Fruit fly (Drosophila melanogaster) whole organism, embryonic: ENCODE results near the gene AstC.

Experiments used
- Asciz ChIP-seq: fragments of 200-800 bp; sonication (Bioruptor generic); optimal IDR thresholded peaks from 2 replicates; lab custom pipeline; 2017; ENCODE audit warnings: missing biosample characterization, mild to moderate bottlenecking, missing genetic modification characterization, missing genetic modification reagents
- CG11085 ChIP-seq: fragments of 200-800 bp; sonication (Bioruptor generic); IDR thresholded peaks from 2 replicates; pipeline ENCODE4 v1.3.6; 2022; ENCODE audit warnings: missing biosample characterization, missing genetic modification characterization
- CG12219 ChIP-seq: fragments of 200-800 bp; sonication (Bioruptor generic); optimal IDR thresholded peaks from 3 replicates; lab custom pipeline; 2018; ENCODE audit warnings: missing biosample characterization, mild to moderate bottlenecking, missing genetic modification characterization
- CG14050 ChIP-seq: fragments of 200-800 bp; sonication (Bioruptor generic); IDR thresholded peaks from 3 replicates; pipeline ENCODE4 v1.3.6; 2022; ENCODE audit warnings: missing biosample characterization, missing genetic modification characterization
- CG15011 ChIP-seq: fragments of 200-800 bp; sonication (Bioruptor generic); optimal IDR thresholded peaks from 3 replicates; lab custom pipeline; 2018; ENCODE audit warnings: missing biosample characterization, mild to moderate bottlenecking, missing genetic modification characterization
- CG15696 ChIP-seq: fragments of 200-800 bp; sonication (Bioruptor generic); optimal IDR thresholded peaks from 2 replicates; lab custom pipeline; 2019; ENCODE audit warnings: missing biosample characterization, mild to moderate bottlenecking, missing genetic modification characterization, moderate library complexity
- CG17361 ChIP-seq: fragments of 200-800 bp; sonication (Bioruptor generic); IDR thresholded peaks from 3 replicates; pipeline ENCODE4 v1.3.6; 2022; ENCODE audit warnings: missing biosample characterization, missing genetic modification characterization
- CG2116 ChIP-seq: fragments of 200-800 bp; sonication (Bioruptor generic); optimal IDR thresholded peaks from 3 replicates; lab custom pipeline; 2018; ENCODE audit warnings: missing biosample characterization, mild to moderate bottlenecking, missing genetic modification characterization
- CG32532 ChIP-seq: fragments of 200-800 bp; sonication (Bioruptor generic); IDR thresholded peaks from 2 replicates; pipeline ENCODE4 v1.3.6; 2022; ENCODE audit warnings: missing biosample characterization, missing genetic modification characterization
- CG6765 ChIP-seq: fragments of 200-800 bp; sonication (Bioruptor generic); optimal IDR thresholded peaks from 3 replicates; lab custom pipeline; 2017; ENCODE audit warnings: missing biosample characterization, mild to moderate bottlenecking, missing genetic modification characterization
- CG7839 ChIP-seq: fragments of 200-800 bp; sonication (Bioruptor generic); optimal IDR thresholded peaks from 3 replicates; lab custom pipeline; 2018; ENCODE audit warnings: missing biosample characterization, mild to moderate bottlenecking, missing genetic modification characterization, moderate library complexity
- CG7928 ChIP-seq: fragments of 200-800 bp; sonication (Bioruptor generic); optimal IDR thresholded peaks from 2 replicates; lab custom pipeline; 2017; ENCODE audit warnings: missing biosample characterization, mild to moderate bottlenecking, missing genetic modification characterization
- CG7987 ChIP-seq: fragments of 200-800 bp; sonication (Bioruptor generic); optimal IDR thresholded peaks from 2 replicates; lab custom pipeline; 2018; ENCODE audit warnings: missing biosample characterization, mild to moderate bottlenecking, missing genetic modification characterization, moderate library complexity
- CG8359 ChIP-seq: fragments of 200-800 bp; sonication (Bioruptor generic); optimal IDR thresholded peaks from 2 replicates; lab custom pipeline; 2017; ENCODE audit warnings: missing biosample characterization, mild to moderate bottlenecking, missing genetic modification characterization, borderline replicate concordance
- CrebB ChIP-seq: fragments of 200-800 bp; sonication (Bioruptor generic); optimal IDR thresholded peaks from 3 replicates; lab custom pipeline; 2018; ENCODE audit warnings: missing biosample characterization, mild to moderate bottlenecking, missing genetic modification characterization
- Dad ChIP-seq: fragments of 200-800 bp; sonication (Bioruptor generic); optimal IDR thresholded peaks from 3 replicates; lab custom pipeline; 2016; ENCODE audit warnings: missing biosample characterization, missing genetic modification characterization
- Dfd ChIP-seq, 2 experiments: fragments of >200 bp; optimal IDR thresholded peaks; 2 replicates each; lab custom pipeline; 2017; ENCODE audit warnings: missing biosample characterization in 2 of 2, missing genetic modification characterization in 2 of 2
- Elba2 ChIP-seq: fragments of 200-800 bp; sonication (Bioruptor generic); optimal IDR thresholded peaks from 3 replicates; lab custom pipeline; 2016; ENCODE audit warnings: missing biosample characterization, missing genetic modification characterization
- Fer2 ChIP-seq: fragments of 200-800 bp; sonication (Bioruptor generic); optimal IDR thresholded peaks from 2 replicates; lab custom pipeline; 2018; ENCODE audit warnings: missing biosample characterization, mild to moderate bottlenecking, missing genetic modification characterization, moderate library complexity
- Hr78 ChIP-seq, 2 experiments: fragments of 200-800 bp in 1 of 2; fragments of >200 bp in 1 of 2; sonication (Bioruptor generic) in 1 of 2; optimal IDR thresholded peaks; 2 replicates each; lab custom pipeline; 2017 to 2019; ENCODE audit warnings: missing biosample characterization in 2 of 2, missing genetic modification characterization in 2 of 2, mild to moderate bottlenecking in 1 of 2, moderate library complexity in 1 of 2
- Hsf ChIP-seq: fragments of 200-800 bp; sonication (Bioruptor generic); optimal IDR thresholded peaks from 3 replicates; lab custom pipeline; 2016; ENCODE audit warnings: missing biosample characterization, missing genetic modification characterization
- Mad ChIP-seq: fragments of 200-800 bp; sonication (Bioruptor generic); optimal IDR thresholded peaks from 2 replicates; lab custom pipeline; 2016; ENCODE audit warnings: missing biosample characterization, missing genetic modification characterization
- Neu2 ChIP-seq: fragments of 200-800 bp; sonication (Bioruptor generic); optimal IDR thresholded peaks from 3 replicates; lab custom pipeline; 2016; ENCODE audit warnings: missing biosample characterization, missing genetic modification characterization, borderline replicate concordance
- Oaz ChIP-seq: fragments of 200-800 bp; sonication (Bioruptor generic); IDR thresholded peaks from 2 replicates; pipeline ENCODE4 v1.3.6; 2022; ENCODE audit warnings: missing biosample characterization, missing genetic modification characterization
- ara ChIP-seq: fragments of 200-800 bp; sonication (Bioruptor generic); IDR thresholded peaks from 2 replicates; pipeline ENCODE4 v1.3.6; 2022; ENCODE audit warnings: missing biosample characterization, missing genetic modification characterization
- bbx ChIP-seq: fragments of 200-800 bp; sonication (Bioruptor generic); IDR thresholded peaks from 2 replicates; pipeline ENCODE4 v1.3.6; 2022; ENCODE audit warnings: missing biosample characterization, missing genetic modification characterization; ENCODE audit not compliant: partially characterized antibody
- bsh ChIP-seq, 2 experiments: fragments of 200-800 bp; sonication (Bioruptor generic); optimal IDR thresholded peaks; 2 replicates each; lab custom pipeline; 2017 to 2018; ENCODE audit warnings: mild to moderate bottlenecking in 2 of 2, missing biosample characterization in 2 of 2, missing genetic modification characterization in 2 of 2, moderate library complexity in 1 of 2
- cato ChIP-seq: fragments of 200-800 bp; sonication (Bioruptor generic); optimal IDR thresholded peaks from 2 replicates; lab custom pipeline; 2016; ENCODE audit warnings: missing biosample characterization, missing genetic modification characterization, borderline replicate concordance
- crol ChIP-seq: fragments of 200-800 bp; sonication (Bioruptor generic); IDR thresholded peaks from 2 replicates; pipeline ENCODE4 v1.3.6; 2022; ENCODE audit warnings: missing biosample characterization, missing genetic modification characterization
- crp ChIP-seq, 2 experiments: fragments of 200-800 bp; sonication (Bioruptor generic); optimal IDR thresholded peaks; 2 replicates in 1 of 2; 3 replicates in 1 of 2; lab custom pipeline; 2017; ENCODE audit warnings: missing biosample characterization in 2 of 2, missing genetic modification characterization in 2 of 2, mild to moderate bottlenecking in 1 of 2, moderate library complexity in 1 of 2
- dmrt11E ChIP-seq: fragments of 200-800 bp; sonication (Bioruptor generic); optimal IDR thresholded peaks from 3 replicates; lab custom pipeline; 2018; ENCODE audit warnings: missing biosample characterization, mild to moderate bottlenecking, missing genetic modification characterization, moderate library complexity
- emc ChIP-seq: fragments of 200-800 bp; sonication (Bioruptor generic); optimal IDR thresholded peaks from 2 replicates; lab custom pipeline; 2016; ENCODE audit warnings: missing biosample characterization, missing genetic modification characterization
- ems ChIP-seq: fragments of 200-800 bp; sonication (Bioruptor generic); optimal IDR thresholded peaks from 3 replicates; lab custom pipeline; 2016; ENCODE audit warnings: missing biosample characterization, missing genetic modification characterization
- fd64A ChIP-seq: fragments of 200-800 bp; sonication (Bioruptor generic); optimal IDR thresholded peaks from 3 replicates; lab custom pipeline; 2018; ENCODE audit warnings: missing biosample characterization, mild to moderate bottlenecking, missing genetic modification characterization
- grn ChIP-seq: fragments of 200-800 bp; sonication (Bioruptor generic); optimal IDR thresholded peaks from 3 replicates; lab custom pipeline; 2017; ENCODE audit warnings: missing biosample characterization, missing genetic modification characterization
- hbn ChIP-seq: fragments of 200-800 bp; sonication (Bioruptor generic); IDR thresholded peaks from 2 replicates; pipeline ENCODE4 v1.3.6; 2022; ENCODE audit warnings: missing biosample characterization, missing genetic modification characterization; ENCODE audit not compliant: partially characterized antibody
- jumu ChIP-seq: fragments of 200-800 bp; sonication (Bioruptor generic); optimal IDR thresholded peaks from 3 replicates; lab custom pipeline; 2016; ENCODE audit warnings: missing biosample characterization, missing genetic modification characterization
- kni ChIP-seq: fragments of 200-800 bp; sonication (Bioruptor generic); optimal IDR thresholded peaks from 3 replicates; lab custom pipeline; 2017; ENCODE audit warnings: mild to moderate bottlenecking, missing biosample characterization, missing genetic modification reagents, missing genetic modification characterization
- odd ChIP-seq: fragments of 200-800 bp; sonication (Bioruptor generic); optimal IDR thresholded peaks from 2 replicates; lab custom pipeline; 2017; ENCODE audit warnings: missing biosample characterization, mild to moderate bottlenecking, missing genetic modification characterization
- pb ChIP-seq: fragments of 200-800 bp; sonication (Bioruptor generic); optimal IDR thresholded peaks from 3 replicates; lab custom pipeline; 2016; ENCODE audit warnings: missing biosample characterization, missing genetic modification characterization
- peb ChIP-seq: fragments of 200-800 bp; sonication (Bioruptor generic); IDR thresholded peaks from 2 replicates; pipeline ENCODE4 v1.3.6; 2022; ENCODE audit warnings: missing biosample characterization, missing genetic modification characterization
- ranshi ChIP-seq: fragments of 200-800 bp; sonication (Bioruptor generic); IDR thresholded peaks from 2 replicates; pipeline ENCODE4 v1.3.6; 2022; ENCODE audit warnings: missing biosample characterization, missing genetic modification characterization
- schlank ChIP-seq: fragments of 200-800 bp; sonication (Bioruptor generic); optimal IDR thresholded peaks from 2 replicates; lab custom pipeline; 2018; ENCODE audit warnings: missing biosample characterization, mild to moderate bottlenecking, missing genetic modification characterization
- slou ChIP-seq: fragments of 200-800 bp; sonication (Bioruptor generic); optimal IDR thresholded peaks from 3 replicates; lab custom pipeline; 2016; ENCODE audit warnings: missing biosample characterization, missing genetic modification characterization
- tna ChIP-seq: fragments of 200-800 bp; sonication (Bioruptor generic); IDR thresholded peaks from 2 replicates; pipeline ENCODE4 v1.3.6; 2022; ENCODE audit warnings: missing biosample characterization, missing genetic modification characterization; ENCODE audit not compliant: partially characterized antibody
- vfl ChIP-seq: fragments of 200-800 bp; sonication (Bioruptor generic); optimal IDR thresholded peaks from 2 replicates; lab custom pipeline; 2016; ENCODE audit warnings: missing biosample characterization, missing genetic modification characterization
- zfh1 ChIP-seq: fragments of 200-800 bp; sonication (Bioruptor generic); IDR thresholded peaks from 3 replicates; pipeline ENCODE4 v1.3.6; 2022; ENCODE audit warnings: missing biosample characterization, missing genetic modification characterization

The AstC gene

dm6 chr2L:11037583-11038517, 43.3 kb downstream of the AstC start (continued):
- TF ChIP-seq Elba2 (GFP tag; lab: Kevin White, UChicago) = no peak
- no peak for TF ChIP-seq hbn (GFP tag; lab: Robert Waterston, UW)
- TF ChIP-seq Dad (GFP tag; lab: Kevin White, UChicago) = no peak
- no peak for TF ChIP-seq jumu (GFP tag; lab: Kevin White, UChicago)
- peak; percentile 41 for TF ChIP-seq Asciz (GFP tag; lab: Kevin White, UChicago)
- TF ChIP-seq vfl (GFP tag; lab: Kevin White, UChicago) = peak; percentile 11
- no peak for TF ChIP-seq emc (GFP tag; lab: Kevin White, UChicago)
- TF ChIP-seq CG2116 (GFP tag; lab: Kevin White, UChicago) = peak; percentile 5
- TF ChIP-seq pb = no peak
- TF ChIP-seq Fer2 (tag; lab: Kevin White, UChicago) = no peak
- TF ChIP-seq odd = peak; percentile 2
- peak; percentile 26 for TF ChIP-seq cato
- peak; percentile 13; the same call in 1 of the 2 replicates for TF ChIP-seq Oaz (GFP tag; lab: Robert Waterston, UW)
- 0 out of 2 replicates have a peak, but pooled peaks have one; percentile 43 for TF ChIP-seq CG32532 (GFP tag; lab: Robert Waterston, UW)
- peak in 1 of 2 experiments; percentile 99 for TF ChIP-seq Hr78 (GFP tag; optimal IDR thresholded peaks at IDR 0.05; lab: Kevin White, UChicago)
- TF ChIP-seq CG15011 (GFP tag; lab: Kevin White, UChicago) = no peak
- no peak for TF ChIP-seq CG11085
- peak in 1 of 2 experiments; percentile 76 for TF ChIP-seq bsh (GFP tag; optimal IDR thresholded peaks at IDR 0.05; lab: Kevin White, UChicago)
- TF ChIP-seq crol (GFP tag; lab: Robert Waterston, UW) = peak; percentile 88
- TF ChIP-seq schlank = no peak
- TF ChIP-seq Dfd (GFP tag; optimal IDR thresholded peaks at IDR 0.05; lab: Kevin White, UChicago) = no peak
- TF ChIP-seq ranshi = peak; percentile 44; the same call in 1 of the 2 replicates
- TF ChIP-seq Mad (GFP tag; lab: Kevin White, UChicago) = peak; percentile 28
- TF ChIP-seq ara (GFP tag; lab: Robert Waterston, UW) = no peak
- TF ChIP-seq fd64A (GFP tag; lab: Kevin White, UChicago) = no peak
- TF ChIP-seq CG17361 = peak; percentile 65; the same call in 1 of the 3 replicates
- TF ChIP-seq CG7928 = no peak
- TF ChIP-seq CG8359 (GFP tag; lab: Kevin White, UChicago) = no peak
- TF ChIP-seq Neu2 = no peak
- no peak for TF ChIP-seq CG12219
- peak; percentile 95 for TF ChIP-seq kni (GFP tag; lab: Kevin White, UChicago)
- TF ChIP-seq CG6765 (GFP tag; lab: Kevin White, UChicago) = no peak
- TF ChIP-seq peb (GFP tag; lab: Robert Waterston, UW) = no peak
- TF ChIP-seq CG7839 (tag; lab: Kevin White, UChicago) = peak; percentile 66
- TF ChIP-seq tna (GFP tag; lab: Robert Waterston, UW) = no peak
- TF ChIP-seq slou (GFP tag; lab: Kevin White, UChicago) = no peak
- no peak for TF ChIP-seq CrebB
- no peak for TF ChIP-seq ems (GFP tag; lab: Kevin White, UChicago)
- TF ChIP-seq CG14050 (GFP tag; lab: Robert Waterston, UW) = no peak
- TF ChIP-seq bbx (GFP tag; lab: Robert Waterston, UW) = no peak; the same call in 1 of the 2 replicates
- TF ChIP-seq grn (GFP tag; lab: Kevin White, UChicago) = peak; percentile 65
- no peak for TF ChIP-seq CG15696 (tag; lab: Kevin White, UChicago)
- TF ChIP-seq Hsf = peak; percentile 61
- TF ChIP-seq dmrt11E = peak; percentile 73
- TF ChIP-seq crp (GFP tag; optimal IDR thresholded peaks at IDR 0.05; lab: Kevin White, UChicago) = no peak
- TF ChIP-seq CG7987 (GFP tag; lab: Kevin White, UChicago) = no peak
- peak; percentile 34; the same call in 2 of the 3 replicates for TF ChIP-seq zfh1
